Fruit fly (Drosophila melanogaster): ENCODE measurements around the gene CG14323.

CG14323 gene

dm6 chr3R:17583658-17584460 lies 38.1 kb downstream of the CG14323 start (continued):
- TF ChIP-seq eve (GFP tag; optimal IDR thresholded peaks at IDR 0.05): peak in 1 of 2 experiments; percentile 79
- TF ChIP-seq NC2α (GFP tag; optimal IDR thresholded peaks at IDR 0.05): peak; percentile 4
- TF ChIP-seq CG32772 (GFP tag; IDR thresholded peaks at IDR 0.05): peak; percentile 47
- TF ChIP-seq sqz (GFP tag; optimal IDR thresholded peaks at IDR 0.05): peak; percentile 55
- 0 out of 2 replicates have a peak, but pooled peaks have one; percentile 23 for TF ChIP-seq esg (GFP tag; conservative IDR thresholded peaks at IDR 0.05)
- TF ChIP-seq nerfin-1 (tag; optimal IDR thresholded peaks at IDR 0.05): peak; percentile 50
- peak; percentile 37 for TF ChIP-seq CG10209 (GFP tag; optimal IDR thresholded peaks at IDR 0.05)
- no peak for TF ChIP-seq yki (optimal IDR thresholded peaks at IDR 0.05)
- TF ChIP-seq amos (GFP tag; IDR thresholded peaks at IDR 0.05; ENCODE audit: partially characterized antibody): no peak
- peak; percentile 25 for TF ChIP-seq CG5245 (GFP tag; optimal IDR thresholded peaks at IDR 0.05)
- no peak for TF ChIP-seq pan (optimal IDR thresholded peaks at IDR 0.05)
- TF ChIP-seq pan (GFP tag; optimal IDR thresholded peaks at IDR 0.05 in 1 of 2, IDR thresholded peaks at IDR 0.05 in 1 of 2): peak in 1 of 2 experiments; percentile 45
- peak; percentile 35 for TF ChIP-seq Chrac-16 (GFP tag; optimal IDR thresholded peaks at IDR 0.05)
- no peak for TF ChIP-seq grn (GFP tag; optimal IDR thresholded peaks at IDR 0.05)
- TF ChIP-seq zen (tag; optimal IDR thresholded peaks at IDR 0.05): peak; percentile 67
- peak; percentile 22 for TF ChIP-seq CG1529 (GFP tag; optimal IDR thresholded peaks at IDR 0.05)
- no peak for TF ChIP-seq sc (optimal IDR thresholded peaks at IDR 0.05)
- peak; percentile 43 for TF ChIP-seq sc (GFP tag; optimal IDR thresholded peaks at IDR 0.05)
- TF ChIP-seq ATbp (GFP tag; optimal IDR thresholded peaks at IDR 0.05): peak; percentile 8
- TF ChIP-seq CG7839 (tag; optimal IDR thresholded peaks at IDR 0.05): peak; percentile 57
- peak; percentile 58 for TF ChIP-seq CG9727 (GFP tag; optimal IDR thresholded peaks at IDR 0.05)
- peak; percentile 71 for TF ChIP-seq CG2678 (tag; optimal IDR thresholded peaks at IDR 0.05)
- TF ChIP-seq cad (GFP tag; optimal IDR thresholded peaks at IDR 0.05): no peak
- TF ChIP-seq tap (tag; optimal IDR thresholded peaks at IDR 0.05): peak; percentile 37
- no peak for TF ChIP-seq Poxn (GFP tag; IDR thresholded peaks at IDR 0.05)
- peak; percentile 4 for TF ChIP-seq CG12769 (tag; optimal IDR thresholded peaks at IDR 0.05)
- no peak for TF ChIP-seq Pdp1 (GFP tag; optimal IDR thresholded peaks at IDR 0.05)
- TF ChIP-seq cg (GFP tag; optimal IDR thresholded peaks at IDR 0.05): peak; percentile 50
- no peak for TF ChIP-seq scrt (GFP tag; optimal IDR thresholded peaks at IDR 0.05)
- 0 out of 2 replicates have a peak, but pooled peaks have one; percentile 11 for TF ChIP-seq seq (GFP tag; IDR thresholded peaks at IDR 0.05)
- TF ChIP-seq onecut (GFP tag; IDR thresholded peaks at IDR 0.05): peak; percentile 46; the same call in 1 of the 2 replicates
- peak; percentile 1 for TF ChIP-seq cato (GFP tag; optimal IDR thresholded peaks at IDR 0.05; ENCODE audit: borderline replicate concordance)
- peak; percentile 21; the same call in 1 of the 2 replicates for TF ChIP-seq CG32767 (GFP tag; IDR thresholded peaks at IDR 0.05)
- TF ChIP-seq ap (GFP tag; IDR thresholded peaks at IDR 0.05): peak; percentile 30; the same call in 1 of the 2 replicates
- TF ChIP-seq pum (GFP tag; optimal IDR thresholded peaks at IDR 0.05): peak; percentile 27
- peak; percentile 77 for TF ChIP-seq CG11504 (tag; optimal IDR thresholded peaks at IDR 0.05)
- TF ChIP-seq otp (GFP tag; IDR thresholded peaks at IDR 0.05): peak; percentile 41; the same call in 1 of the 3 replicates
- TF ChIP-seq fru (optimal IDR thresholded peaks at IDR 0.05): no peak
- no peak for TF ChIP-seq CkIIα-i1 (GFP tag; IDR thresholded peaks at IDR 0.05)
- TF ChIP-seq CG3065 (GFP tag; optimal IDR thresholded peaks at IDR 0.05): peak; percentile 10
- no peak for TF ChIP-seq bbx (GFP tag; IDR thresholded peaks at IDR 0.05; ENCODE audit: partially characterized antibody)
- peak; percentile 34; the same call in 1 of the 2 replicates for TF ChIP-seq ranshi (GFP tag; IDR thresholded peaks at IDR 0.05)
- peak; percentile 58 for TF ChIP-seq CG15601 (tag; optimal IDR thresholded peaks at IDR 0.05)
- TF ChIP-seq ci (GFP tag; IDR thresholded peaks at IDR 0.05): peak; percentile 71; the same call in 2 of the 3 replicates
- TF ChIP-seq CG11247 (GFP tag; IDR thresholded peaks at IDR 0.05): 0 out of 2 replicates have a peak, but pooled peaks have one; percentile 9
- TF ChIP-seq CG17328 (GFP tag; IDR thresholded peaks at IDR 0.05): peak; percentile 76
- TF ChIP-seq CG18262 (tag; optimal IDR thresholded peaks at IDR 0.05): peak; percentile 72
- TF ChIP-seq CG17361 (GFP tag; IDR thresholded peaks at IDR 0.05): peak; percentile 69

All from whole organism, embryonic.